Worm (Caenorhabditis elegans): Measurements from ENCODE around the gene fbxb-96.

DNA sequence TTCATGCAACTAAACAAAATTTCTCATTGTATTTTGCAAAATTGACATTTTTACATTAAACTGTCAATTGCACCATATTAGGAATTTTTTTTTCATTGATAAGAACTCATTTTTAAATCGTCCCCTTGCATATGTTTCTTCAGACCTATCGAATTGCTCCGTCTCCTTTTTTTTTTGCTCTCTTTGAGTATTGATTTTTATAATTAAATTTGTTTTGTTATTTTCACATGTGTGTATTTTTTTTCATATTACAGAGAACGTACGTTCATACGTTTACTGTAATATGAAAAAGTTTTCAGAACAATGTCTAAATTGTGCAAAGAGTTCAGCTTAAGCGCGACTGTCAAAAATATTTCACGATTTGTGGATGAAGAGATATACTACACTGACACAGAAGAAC is 18.9 kb upstream of the fbxb-96 start, which contains the start of gene math-14:
- TF ChIP-seq elt-1 (tag; optimal IDR thresholded peaks at IDR 0.05; ENCODE audit: borderline replicate concordance, insufficient read depth), result no peak
- no peak for TF ChIP-seq blmp-1 (tag; optimal IDR thresholded peaks at IDR 0.05)
- no peak for TF ChIP-seq snpc-4 (tag; optimal IDR thresholded peaks at IDR 0.05)
- TF ChIP-seq lin-32 (GFP tag; optimal IDR thresholded peaks at IDR 0.05), result no peak
